Fruit fly (Drosophila melanogaster) whole organism: Measurements from ENCODE around the gene Osi11.

Experiments
- CG8478 ChIP-seq: fragments of >200 bp; optimal IDR thresholded peaks from 2 replicates; lab custom pipeline; 2018; ENCODE audit warnings: inconsistent platforms
- EcR ChIP-seq, 2 experiments: fragments of >200 bp; optimal IDR thresholded peaks; 2 replicates each; lab custom pipeline; 2017; ENCODE audit warnings: missing biosample characterization in 2 of 2, missing genetic modification characterization in 2 of 2, missing genetic modification reagents in 2 of 2
- psq ChIP-seq: fragments of >200 bp; optimal IDR thresholded peaks from 2 replicates; lab custom pipeline; 2017

DNA sequence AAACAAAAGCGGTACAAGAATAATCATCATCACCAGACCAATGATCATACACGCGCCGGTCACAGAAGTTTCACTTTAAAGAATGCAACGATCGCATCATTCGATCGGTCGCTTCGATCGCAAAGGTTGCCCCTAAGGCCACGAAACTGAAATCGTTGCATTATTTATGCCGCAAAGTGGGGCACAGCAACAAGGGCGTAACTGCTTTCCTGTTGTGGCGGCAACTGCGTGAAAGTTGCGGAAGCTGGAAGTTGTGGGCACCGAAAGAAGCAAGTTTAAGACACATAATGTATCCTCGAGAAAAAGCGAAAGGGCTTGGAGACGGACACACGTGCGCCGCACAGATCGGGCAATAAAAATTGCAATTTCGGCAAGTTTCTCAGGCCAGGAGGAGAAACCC lies 24.5 kb downstream of the Osi11 start:
- TF ChIP-seq EcR (GFP tag; optimal IDR thresholded peaks at IDR 0.05; lab: Kevin White, UChicago) (no peak), CG8478 (lab: Kevin White, UChicago) (no peak), psq (lab: Kevin White, UChicago) (no peak)
